Worm (Caenorhabditis elegans): ENCODE measurements around the gene C24H10.4.

DNA sequence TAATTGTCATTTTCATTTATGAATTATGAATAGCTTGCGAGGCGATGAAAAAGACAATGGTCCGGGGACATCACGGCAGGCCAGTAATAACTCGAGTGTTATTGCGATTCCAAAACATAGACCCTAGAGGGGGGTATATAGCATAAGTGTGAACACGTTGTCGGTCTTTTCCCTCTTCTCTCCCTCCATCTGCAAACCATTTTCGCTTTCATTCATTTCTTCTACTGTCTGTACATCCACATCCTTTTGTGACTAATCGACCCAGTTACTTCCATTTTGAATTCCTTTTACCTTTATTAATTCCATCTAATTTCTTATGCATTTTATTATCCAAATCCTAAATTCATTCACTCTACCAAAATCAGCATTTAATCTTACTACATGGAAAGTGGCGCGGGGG lies 12.0 kb upstream of the C24H10.4 start:
- TF ChIP-seq ces-1 (GFP tag; optimal IDR thresholded peaks at IDR 0.05), result no peak
- TF ChIP-seq lsy-2 (tag; optimal IDR thresholded peaks at IDR 0.05), result no peak
- TF ChIP-seq nhr-77 (tag; optimal IDR thresholded peaks at IDR 0.05), result no peak
- no peak for TF ChIP-seq nhr-28 (tag; optimal IDR thresholded peaks at IDR 0.05)
- no peak for TF ChIP-seq zag-1 (tag; optimal IDR thresholded peaks at IDR 0.05)
- TF ChIP-seq unc-62 (GFP tag; optimal IDR thresholded peaks at IDR 0.05), result no peak
- no peak for TF ChIP-seq mab-9 (GFP tag; IDR thresholded peaks at IDR 0.05)

All from whole organism, L1 larva.